Worm (Caenorhabditis elegans) whole organism, L3 larva: ENCODE measurements around the gene C34D4.10.

Experiments used
- aly-2 ChIP-seq: fragments of 150-350 bp; optimal IDR thresholded peaks from 2 replicates; lab custom pipeline; 2014; ENCODE audit warnings: missing biosample characterization, missing genetic modification characterization
- ceh-82 ChIP-seq: fragments of 150-350 bp; optimal IDR thresholded peaks from 2 replicates; lab custom pipeline; 2014; ENCODE audit warnings: missing biosample characterization, missing genetic modification characterization
- hmg-11 ChIP-seq: sonication (generic microtip); optimal IDR thresholded peaks from 2 replicates; lab custom pipeline; 2016; ENCODE audit warnings: missing genetic modification characterization, missing compliant biosample characterization
- lin-15B ChIP-seq: fragments of 150-350 bp; optimal IDR thresholded peaks from 2 replicates; lab custom pipeline; 2014; ENCODE audit warnings: missing biosample characterization, missing genetic modification characterization
- lsy-12 ChIP-seq: sonication (generic microtip); optimal IDR thresholded peaks from 2 replicates; lab custom pipeline; 2016; ENCODE audit warnings: mild to moderate bottlenecking, missing genetic modification characterization, missing compliant biosample characterization
- mml-1 ChIP-seq: fragments of 150-350 bp; sonication (generic microtip); optimal IDR thresholded peaks from 3 replicates; lab custom pipeline; 2014; ENCODE audit warnings: missing biosample characterization, missing genetic modification characterization
- nfya-1 ChIP-seq: sonication (generic microtip); optimal IDR thresholded peaks from 2 replicates; lab custom pipeline; 2017; ENCODE audit warnings: missing genetic modification characterization, mild to moderate bottlenecking, missing compliant biosample characterization, antibody characterized with exemption, moderate library complexity; ENCODE audit not compliant: insufficient read depth
- nhr-25 ChIP-seq: sonication (generic microtip); optimal IDR thresholded peaks from 2 replicates; lab custom pipeline; 2017; ENCODE audit warnings: missing biosample characterization, missing genetic modification characterization
- nhr-76 ChIP-seq: fragments of 150-350 bp; sonication (generic microtip); optimal IDR thresholded peaks from 5 replicates; lab custom pipeline; 2014; ENCODE audit warnings: missing biosample characterization, missing genetic modification characterization
- nhr-77 ChIP-seq: fragments of 150-350 bp; optimal IDR thresholded peaks from 2 replicates; lab custom pipeline; 2014; ENCODE audit warnings: missing biosample characterization, missing genetic modification characterization
- unc-39 ChIP-seq: sonication (generic microtip); optimal IDR thresholded peaks from 4 replicates; lab custom pipeline; 2017; ENCODE audit warnings: missing biosample characterization, missing genetic modification characterization
- unc-62 ChIP-seq: fragments of 150-350 bp; sonication (generic microtip); optimal IDR thresholded peaks from 4 replicates; lab custom pipeline; 2014; ENCODE audit warnings: missing biosample characterization, missing genetic modification reagents, missing genetic modification characterization

C34D4.10 gene

DNA sequence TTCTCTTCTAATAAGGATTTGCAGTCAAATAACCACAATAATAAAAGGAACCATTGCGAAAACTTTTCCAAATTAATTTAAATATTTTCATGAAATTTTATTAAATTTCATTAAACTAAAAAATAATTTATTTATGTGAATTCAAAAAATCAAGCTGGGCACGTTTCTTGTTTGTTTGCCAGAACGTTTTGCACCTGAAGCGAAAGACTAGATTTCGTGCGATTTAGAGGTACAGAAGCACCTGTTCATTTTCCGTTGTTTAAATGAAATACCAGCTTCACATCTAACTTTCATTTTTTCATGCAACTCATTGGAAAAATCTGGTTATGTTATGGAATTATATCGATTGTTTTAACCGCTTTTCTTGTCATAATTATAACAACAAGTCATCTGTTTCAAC, 49.1 kb downstream of the C34D4.10 start, which contains the start of gene srg-48:
TSS of gene srg-48 (plus strand) at position 301 of the 400 bp plus-strand sequence.
- TF ChIP-seq nhr-77 = no peak
- no peak for TF ChIP-seq unc-39
- no peak for TF ChIP-seq mml-1 (tag; lab: Kevin White, UChicago)
- no peak for TF ChIP-seq unc-62 (GFP tag; lab: Kevin White, UChicago)
- TF ChIP-seq nhr-76 (tag; lab: Kevin White, UChicago) = no peak
- no peak for TF ChIP-seq aly-2 (tag; lab: Kevin White, UChicago)
- TF ChIP-seq nhr-25 = no peak
- TF ChIP-seq ceh-82 (tag; lab: Kevin White, UChicago) = no peak
- no peak for TF ChIP-seq nfya-1 (tag; lab: Kevin White, UChicago)
- TF ChIP-seq lin-15B = no peak
- TF ChIP-seq hmg-11 = no peak
- no peak for TF ChIP-seq lsy-12 (tag; lab: Kevin White, UChicago)
- TF ChIP-seq, all 47 proteins: peak for 0
